Fruit fly (Drosophila melanogaster): ENCODE data around the gene CG18731.

Gene CG18731

DNA sequence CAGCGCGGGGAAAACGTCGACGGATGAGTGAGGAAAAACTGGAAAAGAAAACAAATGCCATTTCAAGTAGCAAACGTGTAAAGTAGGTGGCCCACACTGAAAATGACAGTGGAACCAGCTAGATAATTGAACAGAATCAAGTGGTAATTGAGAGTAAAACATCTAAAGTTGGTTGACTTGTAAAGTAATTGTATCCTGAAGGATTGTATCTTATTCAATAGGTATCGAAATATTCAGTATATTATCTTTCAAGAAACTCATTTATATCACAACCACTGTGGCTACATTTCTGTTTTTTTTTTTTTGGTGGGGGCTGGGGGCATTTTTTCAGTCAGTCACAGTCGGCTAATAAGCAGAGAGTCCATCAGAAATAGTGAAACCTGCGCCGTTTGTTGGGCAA, 25.6 kb upstream of the CG18731 start (continued):
- TF ChIP-seq Spps (tag; optimal IDR thresholded peaks at IDR 0.05) (no peak), Sox100B (GFP tag; optimal IDR thresholded peaks at IDR 0.05) (no peak), kay (GFP tag; optimal IDR thresholded peaks at IDR 0.05) (no peak), CG10147 (GFP tag; optimal IDR thresholded peaks at IDR 0.05) (no peak), knrl (GFP tag; IDR thresholded peaks at IDR 0.05; ENCODE audit: partially characterized antibody) (no peak), ERR (GFP tag; optimal IDR thresholded peaks at IDR 0.05) (no peak), otp (GFP tag; IDR thresholded peaks at IDR 0.05) (peak; percentile 64; the same call in 1 of the 3 replicates)

DNA sequence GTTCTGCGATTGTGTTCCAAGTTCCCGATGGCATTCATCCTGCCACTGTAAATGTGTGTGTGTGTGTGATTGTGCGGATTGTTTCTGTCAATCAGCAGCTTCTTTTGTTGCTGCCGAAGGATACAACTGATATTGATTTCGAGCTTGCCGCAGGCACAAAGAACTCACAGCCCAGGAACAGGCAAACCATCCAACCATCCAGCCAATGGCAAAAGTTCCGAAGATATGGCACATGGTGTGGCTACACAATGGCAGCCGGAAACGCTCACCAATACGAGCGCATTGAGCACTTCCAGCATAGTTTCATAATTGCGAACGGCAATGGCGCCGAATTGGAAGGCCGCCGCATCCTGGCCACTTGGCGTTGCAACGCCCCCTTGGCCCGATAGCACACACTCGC, 23.1 kb upstream of the CG18731 start:
- TF ChIP-seq jumu (GFP tag; optimal IDR thresholded peaks at IDR 0.05): no peak
- TF ChIP-seq nau (GFP tag; optimal IDR thresholded peaks at IDR 0.05): no peak
- TF ChIP-seq Nf-YC (tag; optimal IDR thresholded peaks at IDR 0.05): peak; percentile 50
- TF ChIP-seq Nf-YB (GFP tag; optimal IDR thresholded peaks at IDR 0.05): peak; percentile 75

DNA sequence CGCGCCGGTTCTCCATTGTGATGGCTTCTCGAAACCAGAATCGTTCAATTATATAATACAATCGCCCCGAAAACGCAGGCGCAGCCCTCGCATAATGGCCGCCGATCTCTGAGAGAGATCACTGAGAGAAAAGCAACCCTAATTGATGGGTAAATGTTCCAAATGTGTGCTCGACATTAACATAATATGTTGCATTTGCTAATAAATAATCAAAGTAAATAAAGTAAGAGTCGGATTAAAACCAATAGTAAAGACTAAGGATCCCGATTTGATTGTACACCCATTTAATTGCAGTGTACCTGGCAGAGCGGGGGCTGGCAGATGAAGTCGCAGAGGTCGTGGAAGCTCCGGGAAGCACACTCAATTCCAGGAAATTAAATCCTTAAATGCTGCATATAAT, 20.3 kb upstream of the CG18731 start:
- TF ChIP-seq gem (tag; optimal IDR thresholded peaks at IDR 0.05) (peak; percentile 13), ranshi (GFP tag; IDR thresholded peaks at IDR 0.05) (no peak), toy (GFP tag; IDR thresholded peaks at IDR 0.05) (no peak), sens (GFP tag) (peak; percentile 41), CG1603 (tag; optimal IDR thresholded peaks at IDR 0.05) (peak; percentile 28), CG10979 (tag; optimal IDR thresholded peaks at IDR 0.05) (peak; percentile 29), CG13624 (GFP tag; optimal IDR thresholded peaks at IDR 0.05) (no peak), CG14710 (tag; optimal IDR thresholded peaks at IDR 0.05) (peak; percentile 5), phol (tag; optimal IDR thresholded peaks at IDR 0.05) (peak; percentile 4), CG2678 (tag; optimal IDR thresholded peaks at IDR 0.05) (no peak), CG18262 (tag; optimal IDR thresholded peaks at IDR 0.05) (peak; percentile 13), Pdp1 (GFP tag; optimal IDR thresholded peaks at IDR 0.05) (peak in 1 of 2 experiments; percentile 52), CG30403 (GFP tag; optimal IDR thresholded peaks at IDR 0.05) (no peak), dmrt99B (tag; optimal IDR thresholded peaks at IDR 0.05) (no peak), CG2712 (tag; optimal IDR thresholded peaks at IDR 0.05) (peak; percentile 19), CG11504 (tag; optimal IDR thresholded peaks at IDR 0.05) (peak; percentile 0), Xrp1 (GFP tag; IDR thresholded peaks at IDR 0.05) (peak; percentile 54; the same call in 1 of the 2 replicates)

DNA sequence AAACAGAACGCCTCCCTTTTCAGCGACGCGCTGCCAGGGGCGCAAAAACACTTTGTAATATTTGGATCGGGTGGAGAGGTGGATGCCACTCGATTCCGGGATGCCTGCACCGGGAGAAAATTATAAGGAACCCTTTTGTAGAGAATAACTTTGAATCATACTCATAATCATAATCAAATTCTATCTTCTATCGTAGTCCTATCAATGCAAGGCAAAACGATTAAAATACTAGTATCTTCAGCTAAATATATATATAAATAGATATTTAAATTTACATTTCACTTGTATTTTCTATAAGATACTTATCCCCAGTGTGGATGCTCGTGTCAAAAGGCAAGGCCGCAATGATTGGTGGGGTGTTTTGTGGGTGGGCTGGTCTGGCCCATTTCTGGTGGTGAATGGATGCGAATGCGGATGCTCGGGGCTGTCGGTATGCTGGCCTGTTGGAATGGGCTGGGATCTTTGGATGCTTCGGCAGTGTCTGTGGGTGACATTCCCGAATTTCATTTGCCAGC, 19.0 kb upstream of the CG18731 start:
- TF ChIP-seq BEAF-32 (GFP tag; optimal IDR thresholded peaks at IDR 0.05) (no peak), D19A (tag; optimal IDR thresholded peaks at IDR 0.05) (peak; percentile 32), CG18262 (tag; optimal IDR thresholded peaks at IDR 0.05) (peak; percentile 2), CG15269 (tag; optimal IDR thresholded peaks at IDR 0.05) (peak; percentile 1), row (GFP tag; IDR thresholded peaks at IDR 0.05) (peak; percentile 60), Ets65A (GFP tag) (peak; percentile 30), da (GFP tag; optimal IDR thresholded peaks at IDR 0.05) (no peak), Nf-YB (GFP tag; optimal IDR thresholded peaks at IDR 0.05) (peak; percentile 79), unpg (GFP tag; optimal IDR thresholded peaks at IDR 0.05) (peak; percentile 17), C15 (GFP tag; IDR thresholded peaks at IDR 0.05) (no peak), Dek (tag; optimal IDR thresholded peaks at IDR 0.05) (no peak), CG11456 (GFP tag; IDR thresholded peaks at IDR 0.05) (no peak), CG4404 (GFP tag; IDR thresholded peaks at IDR 0.05) (no peak), Blimp-1 (GFP tag; optimal IDR thresholded peaks at IDR 0.05) (peak; percentile 31), ATbp (GFP tag; optimal IDR thresholded peaks at IDR 0.05) (peak; percentile 16), Oli (tag; optimal IDR thresholded peaks at IDR 0.05) (peak; percentile 22), CG7556 (GFP tag; optimal IDR thresholded peaks at IDR 0.05) (peak; percentile 31), Deaf1 (tag; optimal IDR thresholded peaks at IDR 0.05) (peak; percentile 22), Myb (GFP tag; optimal IDR thresholded peaks at IDR 0.05) (no peak), CG3838 (GFP tag; optimal IDR thresholded peaks at IDR 0.05) (no peak), CG11695 (GFP tag; IDR thresholded peaks at IDR 0.05) (no peak)

All from whole organism, embryonic.